Worm (Caenorhabditis elegans) whole organism, young adult: ENCODE measurements around the gene clec-231.
"Not testable (repeated sequence)": the region's sequence is repeated elsewhere in the genome, so short reads cannot be mapped to it uniquely, and the experiment has no call there.

ENCODE experiments used
- B0019.2 ChIP-seq: fragments of 200-800 bp; sonication (Bioruptor generic); conservative IDR thresholded peaks from 2 replicates; pipeline ENCODE4 v1.3.6; 2022; ENCODE audit warnings: missing genetic modification reagents, missing genetic modification characterization, missing compliant biosample characterization
- B0035.1 ChIP-seq: sonication (generic microtip); optimal IDR thresholded peaks from 2 replicates; lab custom pipeline; 2016; ENCODE audit warnings: missing genetic modification characterization, mild to moderate bottlenecking, missing compliant biosample characterization, missing genotype, missing genetic modification reagents
- C06A6.2 ChIP-seq: fragments of 200-800 bp; sonication (Bioruptor generic); conservative IDR thresholded peaks from 2 replicates; pipeline ENCODE4 v1.3.6; 2022; ENCODE audit warnings: missing genetic modification characterization, missing compliant biosample characterization
- C17E4.6 ChIP-seq: fragments of 200-800 bp; sonication (Bioruptor generic); IDR thresholded peaks from 2 replicates; pipeline ENCODE4 v1.3.6; 2022; ENCODE audit warnings: missing genetic modification reagents, missing genetic modification characterization, missing compliant biosample characterization
- F22D6.2 ChIP-seq: sonication (generic microtip); optimal IDR thresholded peaks from 2 replicates; lab custom pipeline; 2016; ENCODE audit warnings: mild to moderate bottlenecking, missing genetic modification characterization, missing compliant biosample characterization
- F33H1.4 ChIP-seq: fragments of 200-800 bp; sonication (Bioruptor generic); IDR thresholded peaks from 2 replicates; pipeline ENCODE4 v1.3.6; 2022; ENCODE audit warnings: missing genetic modification reagents, missing genetic modification characterization, missing compliant biosample characterization
- F39B2.1 ChIP-seq: fragments of 200-800 bp; sonication (Bioruptor generic); IDR thresholded peaks from 2 replicates; pipeline ENCODE4 v1.3.6; 2022; ENCODE audit warnings: missing genetic modification reagents, missing genetic modification characterization, missing compliant biosample characterization
- Y56A3A.18 ChIP-seq: fragments of 200-800 bp; sonication (Bioruptor generic); IDR thresholded peaks from 2 replicates; pipeline ENCODE4 v1.3.6; 2022; ENCODE audit warnings: missing genetic modification reagents, missing genetic modification characterization, missing compliant biosample characterization
- Y95B8A.8 ChIP-seq: fragments of 200-800 bp; sonication (Bioruptor generic); IDR thresholded peaks from 2 replicates; pipeline ENCODE4 v1.3.6; 2022; ENCODE audit warnings: missing genetic modification reagents, missing genetic modification characterization, missing compliant biosample characterization
- attf-6 ChIP-seq: fragments of 200-800 bp; sonication (Bioruptor generic); IDR thresholded peaks from 2 replicates; pipeline ENCODE4 v1.3.6; 2022; ENCODE audit warnings: missing genetic modification reagents, missing genetic modification characterization, missing compliant biosample characterization
- bed-2 ChIP-seq: fragments of 200-800 bp; sonication (Bioruptor generic); IDR thresholded peaks from 2 replicates; pipeline ENCODE4 v1.3.6; 2022; ENCODE audit warnings: missing genetic modification reagents, missing genetic modification characterization, missing compliant biosample characterization
- cebp-1 ChIP-seq, 2 experiments: fragments of 200-800 bp in 1 of 2; sonication (Bioruptor generic) in 1 of 2; sonication (generic microtip) in 1 of 2; IDR thresholded peaks in 1 of 2; optimal IDR thresholded peaks in 1 of 2; 2 replicates each; pipeline versions ENCODE4 v1.3.6 to Lab custom; 2017 to 2022; ENCODE audit warnings: missing compliant biosample characterization in 2 of 2, missing genetic modification characterization in 2 of 2, mild to moderate bottlenecking in 1 of 2, missing genetic modification reagents in 1 of 2, moderate library complexity in 1 of 2
- ceh-100 ChIP-seq: fragments of 200-800 bp; sonication (Bioruptor generic); IDR thresholded peaks from 2 replicates; pipeline ENCODE4 v1.3.6; 2022; ENCODE audit warnings: missing genetic modification reagents, missing genetic modification characterization, missing compliant biosample characterization
- ceh-40 ChIP-seq: fragments of 200-800 bp; sonication (Bioruptor generic); IDR thresholded peaks from 2 replicates; pipeline ENCODE4 v1.3.6; 2022; ENCODE audit warnings: missing genetic modification characterization, missing compliant biosample characterization
- ceh-58 ChIP-seq: fragments of 200-800 bp; sonication (Bioruptor generic); IDR thresholded peaks from 2 replicates; pipeline ENCODE4 v1.3.6; 2022; ENCODE audit warnings: missing genetic modification characterization, missing compliant biosample characterization
- ceh-91 ChIP-seq: fragments of 200-800 bp; sonication (Bioruptor generic); IDR thresholded peaks from 2 replicates; pipeline ENCODE4 v1.3.6; 2022; ENCODE audit warnings: missing genetic modification reagents, missing genetic modification characterization, missing compliant biosample characterization
- efl-1 ChIP-seq: fragments of 150-350 bp; optimal IDR thresholded peaks from 2 replicates; lab custom pipeline; 2014; ENCODE audit warnings: missing biosample characterization, missing genetic modification reagents, missing genetic modification characterization
- egrh-3 ChIP-seq: fragments of 200-800 bp; sonication (Bioruptor generic); IDR thresholded peaks from 2 replicates; pipeline ENCODE4 v1.3.6; 2022; ENCODE audit warnings: missing genetic modification reagents, missing genetic modification characterization, missing compliant biosample characterization
- ekl-4 ChIP-seq: fragments of 200-800 bp; sonication (Bioruptor generic); IDR thresholded peaks from 2 replicates; pipeline ENCODE4 v1.3.6; 2022; ENCODE audit warnings: missing genetic modification reagents, missing genetic modification characterization, missing compliant biosample characterization
- him-1 ChIP-seq: sonication (generic microtip); optimal IDR thresholded peaks from 2 replicates; lab custom pipeline; 2016; ENCODE audit warnings: missing genotype, missing genetic modification reagents, missing genetic modification characterization, missing compliant biosample characterization
- hmg-1.2 ChIP-seq: fragments of 200-800 bp; sonication (Bioruptor generic); IDR thresholded peaks from 2 replicates; pipeline ENCODE4 v1.3.6; 2022; ENCODE audit warnings: missing genetic modification reagents, missing genetic modification characterization, missing compliant biosample characterization
- hsf-1 ChIP-seq: fragments of 200-800 bp; sonication (Bioruptor generic); IDR thresholded peaks from 2 replicates; pipeline ENCODE4 v1.3.6; 2022; ENCODE audit warnings: missing genetic modification reagents, missing genetic modification characterization, missing compliant biosample characterization
- let-607 ChIP-seq, 2 experiments: fragments of 200-800 bp in 1 of 2; sonication (Bioruptor generic) in 1 of 2; sonication (generic microtip) in 1 of 2; optimal IDR thresholded peaks; 2 replicates each; lab custom pipeline; 2016 to 2018; ENCODE audit warnings: mild to moderate bottlenecking in 2 of 2, missing compliant biosample characterization in 2 of 2, missing genetic modification characterization in 2 of 2, moderate library complexity in 2 of 2, missing genotype in 1 of 2
- lin-26 ChIP-seq: fragments of 200-800 bp; sonication (Bioruptor generic); IDR thresholded peaks from 2 replicates; pipeline ENCODE4 v1.3.6; 2022; ENCODE audit warnings: missing genetic modification reagents, missing genetic modification characterization, missing compliant biosample characterization
- lsl-1 ChIP-seq: fragments of 200-800 bp; sonication (Bioruptor generic); optimal IDR thresholded peaks from 2 replicates; lab custom pipeline; 2018; ENCODE audit warnings: mild to moderate bottlenecking, missing genetic modification characterization, moderate library complexity, missing compliant biosample characterization
- madf-6 ChIP-seq: fragments of 200-800 bp; sonication (Bioruptor generic); IDR thresholded peaks from 2 replicates; pipeline ENCODE4 v1.3.6; 2022; ENCODE audit warnings: missing genetic modification reagents, missing genetic modification characterization, missing compliant biosample characterization
- mel-28 ChIP-seq: sonication (generic microtip); optimal IDR thresholded peaks from 2 replicates; lab custom pipeline; 2016; ENCODE audit warnings: borderline replicate concordance, mild to moderate bottlenecking, missing genetic modification characterization, missing compliant biosample characterization
- nfyb-1 ChIP-seq: fragments of 200-800 bp; sonication (Bioruptor generic); IDR thresholded peaks from 2 replicates; pipeline ENCODE4 v1.3.6; 2022; ENCODE audit warnings: missing genetic modification reagents, missing genetic modification characterization, missing compliant biosample characterization
- nhr-120 ChIP-seq: fragments of 200-800 bp; sonication (Bioruptor generic); IDR thresholded peaks from 2 replicates; pipeline ENCODE4 v1.3.6; 2022; ENCODE audit warnings: missing genetic modification characterization, missing compliant biosample characterization
- nhr-80 ChIP-seq: sonication (generic microtip); optimal IDR thresholded peaks from 2 replicates; lab custom pipeline; 2016; ENCODE audit warnings: missing genetic modification characterization, missing compliant biosample characterization
- pbrm-1 ChIP-seq: fragments of 200-800 bp; sonication (Bioruptor generic); IDR thresholded peaks from 2 replicates; pipeline ENCODE4 v1.3.6; 2022; ENCODE audit warnings: missing genetic modification reagents, missing genetic modification characterization, missing compliant biosample characterization
- rcor-1 ChIP-seq: fragments of 200-800 bp; sonication (Bioruptor generic); IDR thresholded peaks from 2 replicates; pipeline ENCODE4 v1.3.6; 2022; ENCODE audit warnings: missing genetic modification reagents, missing genetic modification characterization, missing compliant biosample characterization
- rpc-1 ChIP-seq, 2 experiments: fragments of 150-350 bp in 1 of 2; sonication (generic microtip) in 1 of 2; optimal IDR thresholded peaks; 2 replicates each; lab custom pipeline; 2014 to 2018; ENCODE audit warnings: missing biosample characterization in 1 of 2, missing genetic modification characterization in 1 of 2, missing genetic modification reagents in 1 of 2, missing genotype in 1 of 2
- snpc-4 ChIP-seq, 5 experiments: fragments of 150-350 bp in 1 of 5; sonication (generic microtip) in 4 of 5; optimal IDR thresholded peaks; 2 replicates each; lab custom pipeline; 2014 to 2018; ENCODE audit warnings: missing genetic modification characterization in 5 of 5, missing biosample characterization in 3 of 5, antibody characterized with exemption in 2 of 5, mild to moderate bottlenecking in 2 of 5, missing compliant biosample characterization in 2 of 5, missing genotype in 2 of 5, moderate library complexity in 2 of 5, missing genetic modification reagents in 1 of 5
- ztf-18 ChIP-seq: sonication (generic microtip); optimal IDR thresholded peaks from 2 replicates; lab custom pipeline; 2016; ENCODE audit warnings: missing genotype, mild to moderate bottlenecking, missing genetic modification characterization, missing compliant biosample characterization
- ztf-25 ChIP-seq: fragments of 200-800 bp; sonication (Bioruptor generic); IDR thresholded peaks from 2 replicates; pipeline ENCODE4 v1.3.6; 2022; ENCODE audit warnings: missing genetic modification reagents, missing genetic modification characterization, missing compliant biosample characterization
- ztf-28 ChIP-seq: fragments of 200-800 bp; sonication (Bioruptor generic); IDR thresholded peaks from 2 replicates; pipeline ENCODE4 v1.3.6; 2022; ENCODE audit warnings: missing genetic modification reagents, missing genetic modification characterization, missing compliant biosample characterization
- ztf-6 ChIP-seq: fragments of 200-800 bp; sonication (Bioruptor generic); IDR thresholded peaks from 2 replicates; pipeline ENCODE4 v1.3.6; 2022; ENCODE audit warnings: missing genetic modification reagents, missing genetic modification characterization, missing compliant biosample characterization

The clec-231 gene

ce11 chrV:15327745-15328447 is 22.6 kb downstream of the clec-231 start, which contains the start of gene ZK1037.6 (continued):
- TF ChIP-seq egrh-3 (no peak), nhr-120 (GFP tag; lab: Robert Waterston, UW) (no peak), ceh-91 (no peak), let-607 (tag; optimal IDR thresholded peaks at IDR 0.05; lab: Kevin White, UChicago) (no peak), F22D6.2 (tag; lab: Kevin White, UChicago) (no peak), B0035.1 (tag; lab: Kevin White, UChicago) (no peak), madf-6 (no peak)

ce11 chrV:15323417-15323816 is 27.1 kb downstream of the clec-231 start:
- no peak for TF ChIP-seq ekl-4 (GFP tag; lab: Robert Waterston, UW)
- no peak for TF ChIP-seq efl-1 (GFP tag; lab: Kevin White, UChicago)
- peak; percentile 23 for TF ChIP-seq nhr-80
- no peak for TF ChIP-seq snpc-4 (GFP tag; optimal IDR thresholded peaks at IDR 0.05; lab: Kevin White, UChicago)
- TF ChIP-seq snpc-4 (tag; optimal IDR thresholded peaks at IDR 0.05; lab: Kevin White, UChicago): no peak
- no peak for TF ChIP-seq C06A6.2
- no peak for TF ChIP-seq ztf-6
- TF ChIP-seq ztf-18 (tag; lab: Kevin White, UChicago): no peak
- TF ChIP-seq, all 124 proteins: peak for 1

ce11 chrV:15322653-15323052 is 27.9 kb downstream of the clec-231 start, which contains the start of gene nhr-247:
Gene nhr-247 (plus strand): TSS chrV:15322982.
- not testable (repeated sequence) for TF ChIP-seq bed-2 (GFP tag; lab: Robert Waterston, UW); lin-26 (GFP tag; lab: Robert Waterston, UW); him-1

- TF ChIP-seq F33H1.4 (GFP tag; lab: Robert Waterston, UW) (peak; percentile 68), ztf-28 (GFP tag; lab: Robert Waterston, UW) (0 out of 2 replicates have a peak, but pooled peaks have one; percentile 7), egrh-3 (peak; percentile 80)
Observed at ce11 chrV:15321912-15322311, 28.6 kb downstream of the clec-231 start.

ce11 chrV:15320756-15321332 is 29.7 kb downstream of the clec-231 start:
- TF ChIP-seq Y95B8A.8 (GFP tag; lab: Robert Waterston, UW): peak; percentile 87; the same call in 1 of the 2 replicates
- peak; percentile 95 for TF ChIP-seq ekl-4 (GFP tag; lab: Robert Waterston, UW)
- TF ChIP-seq ceh-100: peak; percentile 77
- TF ChIP-seq ceh-58 (GFP tag; lab: Robert Waterston, UW): peak; percentile 94
- peak; percentile 16 for TF ChIP-seq lsl-1 (GFP tag; lab: Kevin White, UChicago)
- peak; percentile 87 for TF ChIP-seq rcor-1 (GFP tag; lab: Robert Waterston, UW)
- TF ChIP-seq hsf-1: peak; percentile 99
- TF ChIP-seq C17E4.6: peak; percentile 39; the same call in 1 of the 2 replicates
- TF ChIP-seq cebp-1 (GFP tag; IDR thresholded peaks at IDR 0.05; lab: Robert Waterston, UW): peak; percentile 57; the same call in 1 of the 2 replicates
- not testable (repeated sequence) for TF ChIP-seq cebp-1, rpc-1 (tag; optimal IDR thresholded peaks at IDR 0.05; lab: Kevin White, UChicago)
- peak; percentile 26 for TF ChIP-seq rpc-1 (optimal IDR thresholded peaks at IDR 0.05; lab: Kevin White, UChicago)
- TF ChIP-seq F39B2.1 (GFP tag; lab: Robert Waterston, UW): peak; percentile 79
- peak; percentile 73; the same call in 1 of the 2 replicates for TF ChIP-seq ztf-28 (GFP tag; lab: Robert Waterston, UW)
- peak; percentile 87 for TF ChIP-seq pbrm-1 (GFP tag; lab: Robert Waterston, UW)
- TF ChIP-seq hmg-1.2 (GFP tag; lab: Robert Waterston, UW): 0 out of 2 replicates have a peak, but pooled peaks have one; percentile 13
- peak; percentile 50; the same call in 1 of the 2 replicates for TF ChIP-seq B0019.2 (GFP tag; lab: Robert Waterston, UW)
- peak; percentile 42; the same call in 1 of the 2 replicates for TF ChIP-seq ztf-25 (GFP tag; lab: Robert Waterston, UW)
- peak; percentile 95 for TF ChIP-seq ceh-40
- TF ChIP-seq Y56A3A.18 (GFP tag; lab: Robert Waterston, UW): peak; percentile 83
- TF ChIP-seq nfyb-1 (GFP tag; lab: Robert Waterston, UW): peak; percentile 86
- TF ChIP-seq mel-28: peak; percentile 15
- peak; percentile 23; the same call in 1 of the 2 replicates for TF ChIP-seq F33H1.4 (GFP tag; lab: Robert Waterston, UW)
- peak; percentile 82 for TF ChIP-seq attf-6
